Worm (Caenorhabditis elegans): ENCODE measurements around the gene clec-191.

The clec-191 gene

ce11 chrIV:16236827-16237226 lies 43.7 kb downstream of the clec-191 start:
- no peak for TF ChIP-seq T22C8.4 (GFP tag; IDR thresholded peaks at IDR 0.05)

ce11 chrIV:16233028-16233427 lies 47.5 kb downstream of the clec-191 start, which contains the start of the genes hpa-1 and irld-39:
Gene hpa-1, minus strand, starts transcription at chrIV:16233128.
Gene irld-39, plus strand, starts transcription at chrIV:16233148.
- TF ChIP-seq med-1 (GFP tag; optimal IDR thresholded peaks at IDR 0.05; ENCODE audit: insufficient read depth) (no peak), ztf-29 (GFP tag; IDR thresholded peaks at IDR 0.05) (no peak), flt-1 (GFP tag; IDR thresholded peaks at IDR 0.05) (no peak), ztf-23 (GFP tag; IDR thresholded peaks at IDR 0.05) (no peak), ref-1 (GFP tag; conservative IDR thresholded peaks at IDR 0.05) (no peak), klf-2 (GFP tag; conservative IDR thresholded peaks at IDR 0.05) (no peak), cog-1 (tag; optimal IDR thresholded peaks at IDR 0.05) (no peak)

- TF ChIP-seq tab-1 (GFP tag; IDR thresholded peaks at IDR 0.05): no peak
- TF ChIP-seq T22C8.4 (GFP tag; IDR thresholded peaks at IDR 0.05): no peak
- no peak for TF ChIP-seq ztf-23 (GFP tag; IDR thresholded peaks at IDR 0.05)
- no peak for TF ChIP-seq med-1 (GFP tag; optimal IDR thresholded peaks at IDR 0.05; ENCODE audit: insufficient read depth)
- no peak for TF ChIP-seq klf-2 (GFP tag; conservative IDR thresholded peaks at IDR 0.05)
- TF ChIP-seq ref-1 (GFP tag; conservative IDR thresholded peaks at IDR 0.05): no peak
- no peak for TF ChIP-seq flt-1 (GFP tag; IDR thresholded peaks at IDR 0.05)
- no peak for TF ChIP-seq cog-1 (tag; optimal IDR thresholded peaks at IDR 0.05)
Observed at ce11 chrIV:16230464-16230863, 50.0 kb downstream of the clec-191 start.

All from whole organism, midembryonic.